Fruit fly (Drosophila melanogaster) whole organism, embryonic: ENCODE data around the gene CG7320.
A peak's percentile ranks its signal among the peaks of the same experiment; 100 is the strongest.

Experiments used
- Abd-B ChIP-seq: fragments of 200-800 bp; sonication (Bioruptor generic); optimal IDR thresholded peaks from 2 replicates; lab custom pipeline; 2018; ENCODE audit warnings: missing biosample characterization, mild to moderate bottlenecking, missing genetic modification characterization, moderate library complexity
- Atf3 ChIP-seq: fragments of 200-800 bp; sonication (Bioruptor generic); optimal IDR thresholded peaks from 3 replicates; lab custom pipeline; 2016; ENCODE audit warnings: missing biosample characterization, missing genetic modification characterization
- Bdp1 ChIP-seq: fragments of 200-800 bp; sonication (Bioruptor generic); optimal IDR thresholded peaks from 3 replicates; lab custom pipeline; 2016; ENCODE audit warnings: missing biosample characterization, missing genetic modification characterization
- CG10431 ChIP-seq: fragments of 200-800 bp; sonication (Bioruptor generic); optimal IDR thresholded peaks from 3 replicates; lab custom pipeline; 2018; ENCODE audit warnings: missing biosample characterization, mild to moderate bottlenecking, missing genetic modification characterization
- CG15011 ChIP-seq: fragments of 200-800 bp; sonication (Bioruptor generic); optimal IDR thresholded peaks from 3 replicates; lab custom pipeline; 2018; ENCODE audit warnings: missing biosample characterization, mild to moderate bottlenecking, missing genetic modification characterization
- CG15601 ChIP-seq: fragments of 200-800 bp; sonication (Bioruptor generic); optimal IDR thresholded peaks from 3 replicates; lab custom pipeline; 2019; ENCODE audit warnings: missing biosample characterization, mild to moderate bottlenecking, missing genetic modification characterization, moderate library complexity
- CG1647 ChIP-seq: fragments of 200-800 bp; sonication (Bioruptor generic); optimal IDR thresholded peaks from 3 replicates; lab custom pipeline; 2016; ENCODE audit warnings: missing biosample characterization, missing genetic modification characterization
- CG17328 ChIP-seq: fragments of 200-800 bp; sonication (Bioruptor generic); IDR thresholded peaks from 2 replicates; pipeline ENCODE4 v1.3.6; 2022; ENCODE audit warnings: missing biosample characterization, missing genetic modification characterization
- CG17359 ChIP-seq: fragments of 200-800 bp; sonication (Bioruptor generic); optimal IDR thresholded peaks from 3 replicates; lab custom pipeline; 2018; ENCODE audit warnings: missing biosample characterization, mild to moderate bottlenecking, missing genetic modification characterization, moderate library complexity
- CG18262 ChIP-seq: fragments of 200-800 bp; optimal IDR thresholded peaks from 3 replicates; lab custom pipeline; 2019; ENCODE audit warnings: missing biosample characterization, mild to moderate bottlenecking, missing genetic modification characterization, moderate library complexity
- CG2889 ChIP-seq: fragments of 200-800 bp; sonication (Bioruptor generic); IDR thresholded peaks from 3 replicates; pipeline ENCODE4 v1.3.6; 2022; ENCODE audit warnings: missing biosample characterization, missing genetic modification characterization
- CG31365 ChIP-seq: fragments of 200-800 bp; sonication (Bioruptor generic); optimal IDR thresholded peaks from 2 replicates; lab custom pipeline; 2018; ENCODE audit warnings: missing biosample characterization, mild to moderate bottlenecking, missing genetic modification characterization
- CG6272 ChIP-seq: fragments of 200-800 bp; sonication (Bioruptor generic); IDR thresholded peaks from 2 replicates; pipeline ENCODE4 v1.3.6; 2022; ENCODE audit warnings: missing biosample characterization, missing genetic modification characterization
- CG6683 ChIP-seq: fragments of 200-800 bp; sonication (Bioruptor generic); optimal IDR thresholded peaks from 2 replicates; lab custom pipeline; 2017; ENCODE audit warnings: missing biosample characterization, mild to moderate bottlenecking, missing genetic modification characterization, missing genetic modification reagents
- CG7271 ChIP-seq: fragments of 200-800 bp; sonication (Bioruptor generic); optimal IDR thresholded peaks from 2 replicates; lab custom pipeline; 2018; ENCODE audit warnings: missing biosample characterization, mild to moderate bottlenecking, missing genetic modification characterization, moderate library complexity
- CG8388 ChIP-seq: fragments of 200-800 bp; sonication (Bioruptor generic); optimal IDR thresholded peaks from 2 replicates; lab custom pipeline; 2019; ENCODE audit warnings: missing biosample characterization, mild to moderate bottlenecking, missing genetic modification characterization, moderate library complexity
- CG8478 ChIP-seq: fragments of >200 bp; optimal IDR thresholded peaks from 2 replicates; lab custom pipeline; 2018
- CG9727 ChIP-seq: fragments of 200-800 bp; sonication (Bioruptor generic); optimal IDR thresholded peaks from 3 replicates; lab custom pipeline; 2017; ENCODE audit warnings: missing biosample characterization, mild to moderate bottlenecking, missing genetic modification characterization
- CG9932 ChIP-seq: fragments of 200-800 bp; sonication (Bioruptor generic); IDR thresholded peaks from 2 replicates; pipeline ENCODE4 v1.3.6; 2022; ENCODE audit warnings: missing biosample characterization, missing genetic modification characterization
- D19B ChIP-seq: fragments of 200-800 bp; sonication (Bioruptor generic); optimal IDR thresholded peaks from 2 replicates; lab custom pipeline; 2017; ENCODE audit warnings: missing biosample characterization, mild to moderate bottlenecking, missing genetic modification characterization
- Dfd ChIP-seq, 2 experiments: fragments of >200 bp; optimal IDR thresholded peaks; 2 replicates each; lab custom pipeline; 2017; ENCODE audit warnings: missing biosample characterization in 2 of 2, missing genetic modification characterization in 2 of 2
- Dp ChIP-seq: fragments of 200-800 bp; sonication (Bioruptor generic); optimal IDR thresholded peaks from 2 replicates; lab custom pipeline; 2018; ENCODE audit warnings: missing biosample characterization, mild to moderate bottlenecking, missing genetic modification characterization, moderate library complexity
- ERR ChIP-seq: fragments of 200-800 bp; sonication (Bioruptor generic); optimal IDR thresholded peaks from 2 replicates; lab custom pipeline; 2016; ENCODE audit warnings: missing biosample characterization, missing genetic modification characterization
- GATAe ChIP-seq: fragments of 200-800 bp; sonication (Bioruptor generic); conservative IDR thresholded peaks from 2 replicates; pipeline ENCODE4 v1.3.6; 2022; ENCODE audit warnings: missing biosample characterization, missing genetic modification characterization
- H15 ChIP-seq: fragments of 200-800 bp; sonication (Bioruptor generic); IDR thresholded peaks from 3 replicates; pipeline ENCODE4 v1.3.6; 2022; ENCODE audit warnings: missing biosample characterization, missing genetic modification characterization
- Hand ChIP-seq: fragments of 200-800 bp; sonication (Bioruptor generic); optimal IDR thresholded peaks from 2 replicates; lab custom pipeline; 2017; ENCODE audit warnings: mild to moderate bottlenecking, missing biosample characterization, missing genetic modification reagents, missing genetic modification characterization
- Jarid2 ChIP-seq: fragments of 200-800 bp; sonication (Bioruptor generic); optimal IDR thresholded peaks from 3 replicates; lab custom pipeline; 2017; ENCODE audit warnings: mild to moderate bottlenecking, missing biosample characterization, missing genetic modification reagents, missing genetic modification characterization
- Lim3 ChIP-seq: fragments of 200-800 bp; sonication (Bioruptor generic); IDR thresholded peaks from 2 replicates; pipeline ENCODE4 v1.3.6; 2022; ENCODE audit warnings: missing biosample characterization, missing genetic modification characterization
- MBD-R2 ChIP-seq: fragments of 200-800 bp; sonication (Bioruptor generic); IDR thresholded peaks from 2 replicates; pipeline ENCODE4 v1.3.6; 2022; ENCODE audit warnings: missing biosample characterization, missing genetic modification characterization
- MTF-1 ChIP-seq: fragments of 200-800 bp; sonication (Bioruptor generic); optimal IDR thresholded peaks from 2 replicates; lab custom pipeline; 2018; ENCODE audit warnings: missing biosample characterization, mild to moderate bottlenecking, missing genetic modification characterization, borderline replicate concordance
- Ptx1 ChIP-seq: fragments of 200-800 bp; sonication (Bioruptor generic); IDR thresholded peaks from 2 replicates; pipeline ENCODE4 v1.3.6; 2022; ENCODE audit warnings: missing biosample characterization, missing genetic modification characterization
- Sin3A ChIP-seq: fragments of >200 bp; optimal IDR thresholded peaks from 2 replicates; lab custom pipeline; 2018
- Ssrp ChIP-seq: fragments of 200-800 bp; sonication (Bioruptor generic); optimal IDR thresholded peaks from 2 replicates; lab custom pipeline; 2018; ENCODE audit warnings: missing biosample characterization, mild to moderate bottlenecking, missing genetic modification characterization, moderate library complexity
- Xbp1 ChIP-seq: fragments of 200-800 bp; sonication (Bioruptor generic); optimal IDR thresholded peaks from 3 replicates; lab custom pipeline; 2016; ENCODE audit warnings: missing biosample characterization, mild to moderate bottlenecking, missing genetic modification characterization
- ac ChIP-seq: fragments of 200-800 bp; sonication (Bioruptor generic); optimal IDR thresholded peaks from 3 replicates; lab custom pipeline; 2017; ENCODE audit warnings: missing biosample characterization, mild to moderate bottlenecking, missing genetic modification characterization
- bowl ChIP-seq: fragments of 200-800 bp; sonication (Bioruptor generic); IDR thresholded peaks from 2 replicates; pipeline ENCODE4 v1.3.6; 2022; ENCODE audit warnings: missing biosample characterization, missing genetic modification characterization
- chm ChIP-seq: fragments of 200-800 bp; sonication (Bioruptor generic); IDR thresholded peaks from 2 replicates; pipeline ENCODE4 v1.3.6; 2022; ENCODE audit warnings: missing biosample characterization, missing genetic modification characterization
- eve ChIP-seq, 2 experiments: fragments of >200 bp; optimal IDR thresholded peaks; 2 replicates each; lab custom pipeline; 2017; ENCODE audit warnings: missing biosample characterization in 2 of 2, missing genetic modification characterization in 2 of 2
- ftz-f1 ChIP-seq: fragments of 200-800 bp; sonication (Bioruptor generic); optimal IDR thresholded peaks from 2 replicates; lab custom pipeline; 2016; ENCODE audit warnings: missing biosample characterization, missing genetic modification characterization
- gem ChIP-seq: fragments of 200-800 bp; sonication (Bioruptor generic); optimal IDR thresholded peaks from 2 replicates; lab custom pipeline; 2019; ENCODE audit warnings: missing biosample characterization, mild to moderate bottlenecking, missing genetic modification characterization, moderate library complexity
- grn ChIP-seq: fragments of 200-800 bp; sonication (Bioruptor generic); optimal IDR thresholded peaks from 3 replicates; lab custom pipeline; 2017; ENCODE audit warnings: missing biosample characterization, missing genetic modification characterization
- h ChIP-seq: fragments of >200 bp; optimal IDR thresholded peaks from 2 replicates; lab custom pipeline; 2017
- lab ChIP-seq: fragments of 200-800 bp; sonication (Bioruptor generic); optimal IDR thresholded peaks from 3 replicates; lab custom pipeline; 2017; ENCODE audit warnings: missing biosample characterization, missing genetic modification characterization, mild to moderate bottlenecking, moderate library complexity, missing genetic modification reagents
- nmo ChIP-seq: fragments of 200-800 bp; sonication (Bioruptor generic); optimal IDR thresholded peaks from 2 replicates; lab custom pipeline; 2018; ENCODE audit warnings: missing biosample characterization, mild to moderate bottlenecking, missing genetic modification characterization, moderate library complexity
- oc ChIP-seq: fragments of 200-800 bp; sonication (Bioruptor generic); optimal IDR thresholded peaks from 2 replicates; lab custom pipeline; 2018; ENCODE audit warnings: missing biosample characterization, mild to moderate bottlenecking, missing genetic modification characterization, moderate library complexity
- peb ChIP-seq: fragments of 200-800 bp; sonication (Bioruptor generic); IDR thresholded peaks from 2 replicates; pipeline ENCODE4 v1.3.6; 2022; ENCODE audit warnings: missing biosample characterization, missing genetic modification characterization
- ro ChIP-seq: fragments of 200-800 bp; sonication (Bioruptor generic); IDR thresholded peaks from 2 replicates; pipeline ENCODE4 v1.3.6; 2022; ENCODE audit warnings: missing biosample characterization, missing genetic modification characterization
- salm ChIP-seq: fragments of 200-800 bp; sonication (Bioruptor generic); optimal IDR thresholded peaks from 2 replicates; lab custom pipeline; 2018; ENCODE audit warnings: missing biosample characterization, mild to moderate bottlenecking, missing genetic modification characterization
- sd ChIP-seq: fragments of 200-800 bp; sonication (Bioruptor generic); optimal IDR thresholded peaks from 3 replicates; lab custom pipeline; 2018; ENCODE audit warnings: missing biosample characterization, mild to moderate bottlenecking, missing genetic modification characterization, moderate library complexity
- tup ChIP-seq: fragments of 200-800 bp; sonication (Bioruptor generic); optimal IDR thresholded peaks from 2 replicates; lab custom pipeline; 2016; ENCODE audit warnings: missing biosample characterization, mild to moderate bottlenecking, missing genetic modification characterization, moderate library complexity
- tx ChIP-seq: fragments of 200-800 bp; sonication (Bioruptor generic); optimal IDR thresholded peaks from 2 replicates; lab custom pipeline; 2016; ENCODE audit warnings: missing biosample characterization, missing genetic modification characterization
- zen2 ChIP-seq: fragments of 200-800 bp; sonication (Bioruptor generic); IDR thresholded peaks from 3 replicates; pipeline ENCODE4 v1.3.6; 2022; ENCODE audit warnings: missing biosample characterization, missing genetic modification characterization; ENCODE audit not compliant: partially characterized antibody

CG7320 gene

DNA sequence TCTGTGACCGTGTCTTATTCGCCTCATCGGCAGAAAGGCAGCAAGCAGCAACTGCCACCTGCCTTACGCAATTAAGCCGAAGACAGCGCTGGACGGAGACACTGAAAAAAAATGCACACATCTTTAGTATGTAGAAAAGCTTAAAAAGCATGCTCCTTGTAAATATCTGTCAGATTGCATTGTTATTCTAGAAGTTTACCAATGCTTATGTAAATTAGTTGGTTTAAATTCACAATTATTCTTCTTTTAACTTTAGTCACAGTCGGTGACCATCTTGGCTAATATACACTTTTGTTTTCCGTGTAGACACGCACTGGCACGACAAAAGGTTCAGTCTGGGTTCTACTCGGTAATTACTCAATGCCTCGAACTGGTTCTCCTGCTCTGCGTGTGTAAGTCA, 14.4 kb downstream of the CG7320 start (continued):
- TF ChIP-seq Ptx1 (GFP tag; lab: Robert Waterston, UW), result peak; percentile 49
- no peak for TF ChIP-seq Dfd (GFP tag; optimal IDR thresholded peaks at IDR 0.05; lab: Kevin White, UChicago)
- no peak for TF ChIP-seq Abd-B (GFP tag; lab: Kevin White, UChicago)
- no peak for TF ChIP-seq Lim3 (GFP tag; lab: Robert Waterston, UW)
- TF ChIP-seq ftz-f1 (GFP tag; lab: Kevin White, UChicago), result no peak
- TF ChIP-seq Atf3 (GFP tag; lab: Kevin White, UChicago), result peak; percentile 40
- peak; percentile 51 for TF ChIP-seq lab (GFP tag; lab: Kevin White, UChicago)
- TF ChIP-seq CG7271 (tag; lab: Kevin White, UChicago), result no peak
- TF ChIP-seq CG18262, result peak; percentile 71
- no peak for TF ChIP-seq CG8478 (lab: Kevin White, UChicago)
- no peak for TF ChIP-seq CG10431 (GFP tag; lab: Kevin White, UChicago)
- peak in 1 of 2 experiments; percentile 4 for TF ChIP-seq eve (GFP tag; optimal IDR thresholded peaks at IDR 0.05; lab: Kevin White, UChicago)
- no peak for TF ChIP-seq CG31365 (tag; lab: Kevin White, UChicago)
- TF ChIP-seq H15 (GFP tag; lab: Robert Waterston, UW), result 0 out of 3 replicates have a peak, but pooled peaks have one; percentile 45
- TF ChIP-seq Bdp1, result peak; percentile 1
- no peak; the same call in 1 of the 2 replicates for TF ChIP-seq chm
- no peak for TF ChIP-seq Jarid2
- peak; percentile 63 for TF ChIP-seq CG15601 (tag; lab: Kevin White, UChicago)
- TF ChIP-seq CG6272, result no peak
- TF ChIP-seq oc (tag; lab: Kevin White, UChicago), result no peak
- peak; percentile 61 for TF ChIP-seq nmo
- TF ChIP-seq CG1647 (GFP tag; lab: Kevin White, UChicago), result peak; percentile 4
- no peak for TF ChIP-seq D19B
- peak; percentile 66 for TF ChIP-seq CG9727 (GFP tag; lab: Kevin White, UChicago)
- TF ChIP-seq peb, result peak; percentile 59
- peak; percentile 26 for TF ChIP-seq tx
- TF ChIP-seq Sin3A, result no peak
- peak; percentile 27 for TF ChIP-seq CG17359 (tag; lab: Kevin White, UChicago)
- TF ChIP-seq CG15011 (GFP tag; lab: Kevin White, UChicago), result no peak
- TF ChIP-seq salm (tag; lab: Kevin White, UChicago), result no peak
- TF ChIP-seq CG8388 (GFP tag; lab: Kevin White, UChicago), result peak; percentile 48
- TF ChIP-seq h (lab: Kevin White, UChicago), result no peak
- TF ChIP-seq MBD-R2 (GFP tag; lab: Robert Waterston, UW), result no peak
- no peak for TF ChIP-seq tup (GFP tag; lab: Kevin White, UChicago)
- TF ChIP-seq CG2889, result no peak
- TF ChIP-seq MTF-1, result no peak
- no peak for TF ChIP-seq sd
- no peak for TF ChIP-seq CG6683 (GFP tag; lab: Kevin White, UChicago)
- TF ChIP-seq ro, result no peak
- no peak for TF ChIP-seq CG17328 (GFP tag; lab: Robert Waterston, UW)
- TF ChIP-seq Dp (GFP tag; lab: Kevin White, UChicago), result no peak
- no peak for TF ChIP-seq grn (GFP tag; lab: Kevin White, UChicago)
- TF ChIP-seq ac (GFP tag; lab: Kevin White, UChicago), result peak; percentile 58
- TF ChIP-seq Hand (GFP tag; lab: Kevin White, UChicago), result no peak
- TF ChIP-seq CG9932 (GFP tag; lab: Robert Waterston, UW), result no peak
- TF ChIP-seq Xbp1 (GFP tag; lab: Kevin White, UChicago), result peak; percentile 39
- TF ChIP-seq GATAe (GFP tag; lab: Robert Waterston, UW), result no peak
- no peak for TF ChIP-seq bowl
- peak; percentile 73 for TF ChIP-seq gem (tag; lab: Kevin White, UChicago)
- TF ChIP-seq zen2 (GFP tag; lab: Robert Waterston, UW), result no peak
- TF ChIP-seq ERR, result no peak
- TF ChIP-seq Ssrp (tag; lab: Kevin White, UChicago), result peak; percentile 41
